Worm (Caenorhabditis elegans): Measurements from ENCODE around the gene ZC404.2.

The ZC404.2 gene

ce11 chrV:6792565-6792964, 4.8 kb downstream of the ZC404.2 start, which contains the start of gene gck-2:
Gene gck-2, minus strand, starts transcription at chrV:6792665.
- TF ChIP-seq egl-44 (GFP tag; IDR thresholded peaks at IDR 0.05) (no peak), B0019.2 (GFP tag; conservative IDR thresholded peaks at IDR 0.05) (no peak), let-607 (tag; optimal IDR thresholded peaks at IDR 0.05) (no peak), lin-26 (GFP tag; IDR thresholded peaks at IDR 0.05) (no peak), tbp1 (GFP tag; optimal IDR thresholded peaks at IDR 0.05) (no peak), C06A6.2 (GFP tag; conservative IDR thresholded peaks at IDR 0.05) (no peak), mes-4 (tag; optimal IDR thresholded peaks at IDR 0.05) (no peak), tbx-9 (tag; optimal IDR thresholded peaks at IDR 0.05; ENCODE audit: borderline replicate concordance) (no peak), nhr-179 (tag; optimal IDR thresholded peaks at IDR 0.05) (no peak), nfya-2 (GFP tag; IDR thresholded peaks at IDR 0.05) (no peak), Y67H2A.10 (GFP tag; conservative IDR thresholded peaks at IDR 0.05) (no peak), pha-4 (tag; optimal IDR thresholded peaks at IDR 0.05) (no peak), D2030.7 (GFP tag; IDR thresholded peaks at IDR 0.05) (no peak), ceh-100 (GFP tag; IDR thresholded peaks at IDR 0.05) (no peak), ztf-6 (GFP tag; IDR thresholded peaks at IDR 0.05) (no peak), F57C9.4 (tag; optimal IDR thresholded peaks at IDR 0.05) (no peak), dpl-1 (GFP tag; optimal IDR thresholded peaks at IDR 0.05) (no peak), gei-17 (GFP tag; optimal IDR thresholded peaks at IDR 0.05) (no peak), sptf-2 (GFP tag; optimal IDR thresholded peaks at IDR 0.05) (no peak)

ce11 chrV:6792973-6793372, 5.2 kb downstream of the ZC404.2 start:
- TF ChIP-seq zfh-2 (GFP tag; conservative IDR thresholded peaks at IDR 0.05) (no peak), dpl-1 (GFP tag; optimal IDR thresholded peaks at IDR 0.05) (peak; percentile 29), sptf-2 (GFP tag; optimal IDR thresholded peaks at IDR 0.05) (no peak), unc-130 (GFP tag; optimal IDR thresholded peaks at IDR 0.05) (no peak), hsf-1 (GFP tag; IDR thresholded peaks at IDR 0.05) (no peak), lsl-1 (GFP tag; optimal IDR thresholded peaks at IDR 0.05) (peak; percentile 45), egrh-3 (GFP tag; IDR thresholded peaks at IDR 0.05) (no peak), lsy-27 (tag; optimal IDR thresholded peaks at IDR 0.05; ENCODE audit: borderline replicate concordance, insufficient read depth) (no peak), madf-10 (tag; optimal IDR thresholded peaks at IDR 0.05) (no peak), F23B12.7 (tag; optimal IDR thresholded peaks at IDR 0.05; ENCODE audit: insufficient read depth) (no peak), F10E7.11 (tag; optimal IDR thresholded peaks at IDR 0.05) (no peak), sea-2 (GFP tag; IDR thresholded peaks at IDR 0.05) (no peak), somi-1 (GFP tag; optimal IDR thresholded peaks at IDR 0.05) (no peak), nfyb-1 (GFP tag; IDR thresholded peaks at IDR 0.05) (no peak), nhr-90 (tag; optimal IDR thresholded peaks at IDR 0.05) (no peak), lin-54 (GFP tag; optimal IDR thresholded peaks at IDR 0.05) (peak; percentile 74), snpc-3.4 (tag; optimal IDR thresholded peaks at IDR 0.05) (no peak), unc-62 (GFP tag; optimal IDR thresholded peaks at IDR 0.05) (no peak), ama-1 (optimal IDR thresholded peaks at IDR 0.05) (no peak), ama-1 (GFP tag; optimal IDR thresholded peaks at IDR 0.05) (no peak), B0336.3 (GFP tag; IDR thresholded peaks at IDR 0.05) (no peak), mes-4 (tag; optimal IDR thresholded peaks at IDR 0.05) (no peak), chd-7 (tag; optimal IDR thresholded peaks at IDR 0.05) (no peak), madf-6 (GFP tag; IDR thresholded peaks at IDR 0.05) (peak; percentile 53; the same call in 1 of the 2 replicates), efl-1 (GFP tag; optimal IDR thresholded peaks at IDR 0.05) (peak; percentile 80), gei-17 (GFP tag; optimal IDR thresholded peaks at IDR 0.05) (no peak), aptf-2 (GFP tag; conservative IDR thresholded peaks at IDR 0.05) (no peak), Y95B8A.8 (GFP tag; IDR thresholded peaks at IDR 0.05) (no peak), tbx-9 (tag; optimal IDR thresholded peaks at IDR 0.05; ENCODE audit: borderline replicate concordance) (no peak), ZK185.1 (tag; optimal IDR thresholded peaks at IDR 0.05; ENCODE audit: poor library complexity, severe bottlenecking) (no peak), ceh-91 (GFP tag; IDR thresholded peaks at IDR 0.05) (no peak), Y53G8AR.9 (GFP tag; conservative IDR thresholded peaks at IDR 0.05) (no peak), ceh-79 (tag; optimal IDR thresholded peaks at IDR 0.05) (no peak), nfya-1 (tag; optimal IDR thresholded peaks at IDR 0.05; ENCODE audit: borderline replicate concordance, insufficient read depth) (no peak)

Data from whole organism, young adult.